Worm (Caenorhabditis elegans): ENCODE results near the gene col-142.

Gene col-142

DNA sequence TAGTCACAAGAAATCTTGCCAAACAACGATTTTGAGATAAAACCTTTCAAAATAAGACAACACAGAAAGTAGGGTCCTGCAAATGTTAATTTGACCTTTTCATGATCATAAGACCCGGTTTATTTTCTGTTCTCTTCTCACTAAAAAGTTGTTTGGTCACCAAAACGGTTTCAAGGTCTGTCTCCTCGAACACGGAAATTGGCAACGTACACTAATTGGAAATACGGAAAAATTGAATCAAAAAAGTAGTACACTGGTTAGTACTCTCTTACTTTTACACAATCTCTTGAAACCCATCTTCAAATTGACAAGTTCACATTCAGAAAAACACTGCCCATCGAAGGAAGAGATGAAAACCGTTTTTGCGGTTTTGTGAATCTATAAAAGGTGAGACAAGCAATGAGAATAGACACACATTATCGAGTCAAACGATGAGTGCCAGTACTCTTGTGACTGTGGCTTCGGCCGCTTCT lies at the start of gene col-142:
col-142 (plus strand) TSS at position 423 of the 473 bp plus-strand sequence.
- TF ChIP-seq blmp-1 (tag; optimal IDR thresholded peaks at IDR 0.05) (no peak), M03D4.4 (tag; optimal IDR thresholded peaks at IDR 0.05) (no peak), unc-120 (tag; optimal IDR thresholded peaks at IDR 0.05; ENCODE audit: poor library complexity, severe bottlenecking) (no peak), tbx-8 (GFP tag; optimal IDR thresholded peaks at IDR 0.05) (no peak), mls-2 (tag; optimal IDR thresholded peaks at IDR 0.05) (no peak), nhr-76 (tag; optimal IDR thresholded peaks at IDR 0.05) (no peak), mab-5 (tag; optimal IDR thresholded peaks at IDR 0.05) (no peak), elt-1 (tag; optimal IDR thresholded peaks at IDR 0.05; ENCODE audit: borderline replicate concordance, insufficient read depth) (no peak), ceh-43 (GFP tag; optimal IDR thresholded peaks at IDR 0.05) (no peak), elt-3 (tag; optimal IDR thresholded peaks at IDR 0.05) (no peak), zip-8 (tag; optimal IDR thresholded peaks at IDR 0.05) (no peak), drap-1 (GFP tag; optimal IDR thresholded peaks at IDR 0.05) (no peak), ceh-39 (tag; optimal IDR thresholded peaks at IDR 0.05) (no peak), bed-3 (GFP tag; optimal IDR thresholded peaks at IDR 0.05) (no peak)

ce11 chrV:6782260-6782659 lies 48.7 kb upstream of the col-142 start:
- no peak for TF ChIP-seq flh-1 (GFP tag; optimal IDR thresholded peaks at IDR 0.05)

- TF ChIP-seq lin-32 (GFP tag; optimal IDR thresholded peaks at IDR 0.05) (no peak), ceh-83 (GFP tag; optimal IDR thresholded peaks at IDR 0.05) (no peak), mab-5 (tag; optimal IDR thresholded peaks at IDR 0.05) (no peak), M03D4.4 (tag; optimal IDR thresholded peaks at IDR 0.05) (no peak), elt-3 (tag; optimal IDR thresholded peaks at IDR 0.05) (no peak), ztf-11 (tag; optimal IDR thresholded peaks at IDR 0.05) (no peak), mep-1 (tag; optimal IDR thresholded peaks at IDR 0.05) (no peak), hlh-1 (tag; optimal IDR thresholded peaks at IDR 0.05) (no peak), lsy-2 (tag; optimal IDR thresholded peaks at IDR 0.05) (no peak), flh-1 (GFP tag; optimal IDR thresholded peaks at IDR 0.05) (no peak), tbx-8 (GFP tag; optimal IDR thresholded peaks at IDR 0.05) (no peak), nhr-2 (tag; optimal IDR thresholded peaks at IDR 0.05) (no peak), nhr-76 (tag; optimal IDR thresholded peaks at IDR 0.05) (no peak), cnd-1 (tag; optimal IDR thresholded peaks at IDR 0.05) (no peak), mls-2 (tag; optimal IDR thresholded peaks at IDR 0.05) (no peak), nhr-237 (tag; optimal IDR thresholded peaks at IDR 0.05) (no peak), zip-8 (tag; optimal IDR thresholded peaks at IDR 0.05) (no peak), bed-3 (GFP tag; optimal IDR thresholded peaks at IDR 0.05) (no peak), lin-13 (tag; optimal IDR thresholded peaks at IDR 0.05) (no peak), sptf-1 (tag; optimal IDR thresholded peaks at IDR 0.05) (no peak)
Observed at ce11 chrV:6783044-6783625, 47.8 kb upstream of the col-142 start.

DNA sequence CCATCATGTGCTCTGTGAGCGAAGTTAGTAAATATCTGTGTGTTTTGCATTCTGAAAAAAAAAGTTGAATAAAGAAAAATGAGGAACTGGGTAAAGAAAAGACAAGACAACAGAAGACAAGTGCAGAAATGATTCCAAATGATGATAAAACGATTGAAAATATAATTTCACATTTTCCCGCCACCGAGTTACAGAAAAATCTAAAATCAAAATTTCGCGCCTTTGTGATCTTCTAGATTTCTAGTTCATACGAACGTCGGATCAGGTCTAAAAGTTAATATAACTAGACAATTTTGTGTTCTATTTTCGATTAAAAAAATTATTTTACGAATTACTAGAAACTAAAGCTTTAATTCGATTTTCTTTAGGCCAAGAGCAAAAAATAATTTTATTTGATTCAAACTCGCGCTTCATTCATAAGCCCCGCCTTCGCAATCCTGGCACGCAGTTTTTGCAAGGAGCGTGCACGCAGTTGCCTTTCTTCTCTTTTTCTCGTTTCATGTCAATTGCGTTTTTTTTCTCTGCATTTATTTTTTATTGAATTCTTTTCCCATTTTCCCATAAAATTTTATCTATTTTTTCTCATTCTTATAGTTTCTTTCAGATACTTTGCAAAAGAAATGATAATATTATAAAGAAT lies 46.0 kb upstream of the col-142 start, which contains the start of the genes spn-4 and spe-39:
spn-4 (minus strand) TSS at position 51 of the 640 bp plus-strand sequence.
spe-39 (plus strand) TSS at position 599 of the 640 bp plus-strand sequence.
- TF ChIP-seq flh-1 (GFP tag; optimal IDR thresholded peaks at IDR 0.05) (no peak), ceh-43 (GFP tag; optimal IDR thresholded peaks at IDR 0.05) (no peak), unc-62 (GFP tag; optimal IDR thresholded peaks at IDR 0.05) (no peak), sem-2 (GFP tag; optimal IDR thresholded peaks at IDR 0.05) (no peak), ceh-83 (GFP tag; optimal IDR thresholded peaks at IDR 0.05) (no peak), pha-4 (tag; optimal IDR thresholded peaks at IDR 0.05) (no peak), bed-3 (GFP tag; optimal IDR thresholded peaks at IDR 0.05) (no peak), nhr-2 (tag; optimal IDR thresholded peaks at IDR 0.05) (peak; percentile 29), elt-1 (tag; optimal IDR thresholded peaks at IDR 0.05; ENCODE audit: borderline replicate concordance, insufficient read depth) (peak; percentile 6), lin-32 (GFP tag; optimal IDR thresholded peaks at IDR 0.05) (no peak), cnd-1 (tag; optimal IDR thresholded peaks at IDR 0.05) (no peak), blmp-1 (tag; optimal IDR thresholded peaks at IDR 0.05) (peak; percentile 30), elt-3 (tag; optimal IDR thresholded peaks at IDR 0.05) (no peak), M03D4.4 (tag; optimal IDR thresholded peaks at IDR 0.05) (peak; percentile 49), lsy-2 (tag; optimal IDR thresholded peaks at IDR 0.05) (peak; percentile 49), nhr-28 (tag; optimal IDR thresholded peaks at IDR 0.05) (no peak), zip-8 (tag; optimal IDR thresholded peaks at IDR 0.05) (no peak), ztf-11 (tag; optimal IDR thresholded peaks at IDR 0.05) (peak; percentile 50), hlh-1 (tag; optimal IDR thresholded peaks at IDR 0.05) (peak; percentile 26), sptf-1 (tag; optimal IDR thresholded peaks at IDR 0.05) (peak; percentile 69), unc-39 (tag; optimal IDR thresholded peaks at IDR 0.05) (no peak), nhr-76 (tag; optimal IDR thresholded peaks at IDR 0.05) (no peak), mep-1 (tag; optimal IDR thresholded peaks at IDR 0.05) (peak; percentile 69), ces-1 (GFP tag; optimal IDR thresholded peaks at IDR 0.05) (peak; percentile 79), unc-120 (tag; optimal IDR thresholded peaks at IDR 0.05; ENCODE audit: poor library complexity, severe bottlenecking) (no peak), mls-2 (tag; optimal IDR thresholded peaks at IDR 0.05) (no peak), lin-13 (tag; optimal IDR thresholded peaks at IDR 0.05) (peak; percentile 44), snpc-4 (tag; optimal IDR thresholded peaks at IDR 0.05) (no peak), ceh-39 (tag; optimal IDR thresholded peaks at IDR 0.05) (peak; percentile 13), tbx-8 (GFP tag; optimal IDR thresholded peaks at IDR 0.05) (no peak), ham-2 (GFP tag; optimal IDR thresholded peaks at IDR 0.05) (peak; percentile 15), nhr-12 (tag; optimal IDR thresholded peaks at IDR 0.05) (peak; percentile 38), drap-1 (GFP tag; optimal IDR thresholded peaks at IDR 0.05) (no peak), nhr-237 (tag; optimal IDR thresholded peaks at IDR 0.05) (peak; percentile 47), mab-5 (tag; optimal IDR thresholded peaks at IDR 0.05) (peak; percentile 48)
